Worm (Caenorhabditis elegans) whole organism, L1 larva: ENCODE results near the gene nas-21.

ENCODE experiments used
- C04F5.9 ChIP-seq: sonication (generic microtip); optimal IDR thresholded peaks from 2 replicates; lab custom pipeline; 2016; ENCODE audit warnings: missing genetic modification characterization, missing compliant biosample characterization
- C34B4.2 ChIP-seq: sonication (generic microtip); optimal IDR thresholded peaks from 2 replicates; lab custom pipeline; 2017; ENCODE audit warnings: mild to moderate bottlenecking, missing genetic modification characterization, missing compliant biosample characterization
- aha-1 ChIP-seq: fragments of 150-350 bp; optimal IDR thresholded peaks from 2 replicates; lab custom pipeline; 2014; ENCODE audit warnings: missing biosample characterization, missing genetic modification characterization
- blmp-1 ChIP-seq: fragments of 150-350 bp; optimal IDR thresholded peaks from 2 replicates; lab custom pipeline; 2014; ENCODE audit warnings: missing biosample characterization, missing genetic modification characterization
- ceh-8 ChIP-seq: fragments of 200-800 bp; sonication (Bioruptor generic); optimal IDR thresholded peaks from 2 replicates; lab custom pipeline; 2018; ENCODE audit warnings: mild to moderate bottlenecking, missing genetic modification characterization, moderate library complexity, missing compliant biosample characterization
- ces-1 ChIP-seq: fragments of 150-350 bp; optimal IDR thresholded peaks from 2 replicates; lab custom pipeline; 2014; ENCODE audit warnings: missing biosample characterization, missing genetic modification reagents, missing genetic modification characterization
- efl-1 ChIP-seq, 4 experiments: fragments of 150-350 bp; optimal IDR thresholded peaks in 3 of 4; peaks in 1 of 4; 1 replicate in 1 of 4; 2 replicates in 3 of 4; lab custom pipeline; 2014; ENCODE audit warnings: missing biosample characterization in 2 of 4, missing genetic modification characterization in 2 of 4, missing genetic modification reagents in 2 of 4
- egl-27 ChIP-seq, 2 experiments: fragments of 150-350 bp in 1 of 2; sonication (generic microtip); optimal IDR thresholded peaks; 3 replicates each; lab custom pipeline; 2017 to 2018; ENCODE audit warnings: missing biosample characterization in 2 of 2, missing genetic modification characterization in 2 of 2, missing genetic modification reagents in 2 of 2
- fkh-8 ChIP-seq: sonication (generic microtip); optimal IDR thresholded peaks from 2 replicates; lab custom pipeline; 2016; ENCODE audit warnings: mild to moderate bottlenecking, missing genetic modification characterization, missing compliant biosample characterization
- fos-1 ChIP-seq: fragments of 150-350 bp; optimal IDR thresholded peaks from 2 replicates; lab custom pipeline; 2014; ENCODE audit warnings: missing biosample characterization, missing genetic modification characterization
- grh-1 ChIP-seq: fragments of 200-800 bp; sonication (Bioruptor generic); IDR thresholded peaks from 2 replicates; pipeline ENCODE4 v1.3.6; 2022; ENCODE audit warnings: missing genetic modification reagents, missing genetic modification characterization, missing compliant biosample characterization
- hlh-17 ChIP-seq: fragments of 200-800 bp; sonication (Bioruptor generic); optimal IDR thresholded peaks from 2 replicates; lab custom pipeline; 2018; ENCODE audit warnings: missing genetic modification characterization, mild to moderate bottlenecking, missing compliant biosample characterization, moderate library complexity, borderline replicate concordance
- hpl-2 ChIP-seq: fragments of 150-350 bp; optimal IDR thresholded peaks from 2 replicates; lab custom pipeline; 2014; ENCODE audit warnings: missing biosample characterization, missing genetic modification reagents, missing genetic modification characterization
- irx-1 ChIP-seq: sonication (generic microtip); optimal IDR thresholded peaks from 2 replicates; lab custom pipeline; 2016; ENCODE audit warnings: missing genetic modification characterization, missing compliant biosample characterization
- isw-1 ChIP-seq: fragments of 200-800 bp; sonication (Bioruptor generic); IDR thresholded peaks from 2 replicates; pipeline ENCODE4 v1.3.6; 2022; ENCODE audit warnings: missing genetic modification characterization, missing compliant biosample characterization
- lin-13 ChIP-seq: fragments of 150-350 bp; optimal IDR thresholded peaks from 2 replicates; lab custom pipeline; 2014; ENCODE audit warnings: missing biosample characterization, missing genetic modification reagents, missing genetic modification characterization
- lin-35 ChIP-seq, 2 experiments: fragments of 150-350 bp; optimal IDR thresholded peaks; 2 replicates each; lab custom pipeline; 2014; ENCODE audit warnings: missing biosample characterization in 2 of 2, missing genetic modification characterization in 2 of 2, missing genetic modification reagents in 2 of 2
- lsy-2 ChIP-seq, 2 experiments: fragments of 150-350 bp; optimal IDR thresholded peaks; 2 replicates each; lab custom pipeline; 2014; ENCODE audit warnings: missing biosample characterization in 2 of 2, missing genetic modification characterization in 2 of 2
- mdl-1 ChIP-seq, 2 experiments: fragments of 150-350 bp; optimal IDR thresholded peaks; 2 replicates each; lab custom pipeline; 2014 to 2017; ENCODE audit warnings: missing biosample characterization in 2 of 2, missing genetic modification characterization in 2 of 2, inconsistent platforms in 1 of 2
- nhr-11 ChIP-seq: fragments of 150-350 bp; optimal IDR thresholded peaks from 2 replicates; lab custom pipeline; 2014; ENCODE audit warnings: missing biosample characterization, missing genetic modification characterization
- nhr-28 ChIP-seq: fragments of 150-350 bp; optimal IDR thresholded peaks from 2 replicates; lab custom pipeline; 2014; ENCODE audit warnings: missing biosample characterization, missing genetic modification characterization
- nhr-90 ChIP-seq: sonication (generic microtip); optimal IDR thresholded peaks from 2 replicates; lab custom pipeline; 2016; ENCODE audit warnings: mild to moderate bottlenecking, missing genetic modification characterization, missing compliant biosample characterization; ENCODE audit not compliant: poor library complexity
- pag-3 ChIP-seq: sonication (generic microtip); optimal IDR thresholded peaks from 2 replicates; lab custom pipeline; 2017; ENCODE audit warnings: missing genetic modification characterization, mild to moderate bottlenecking, missing compliant biosample characterization, antibody characterized with exemption, borderline replicate concordance; ENCODE audit not compliant: insufficient read depth
- skn-1 ChIP-seq: fragments of 150-350 bp; optimal IDR thresholded peaks from 2 replicates; lab custom pipeline; 2014; ENCODE audit warnings: missing biosample characterization, missing genetic modification characterization
- sup-37 ChIP-seq: fragments of 200-800 bp; sonication (Bioruptor generic); optimal IDR thresholded peaks from 2 replicates; lab custom pipeline; 2018; ENCODE audit warnings: mild to moderate bottlenecking, missing genetic modification characterization, missing compliant biosample characterization
- tlp-1 ChIP-seq: fragments of 150-350 bp; optimal IDR thresholded peaks from 2 replicates; lab custom pipeline; 2014; ENCODE audit warnings: missing biosample characterization, missing genetic modification characterization
- unc-130 ChIP-seq: fragments of 150-350 bp; optimal IDR thresholded peaks from 2 replicates; lab custom pipeline; 2017; ENCODE audit warnings: missing biosample characterization, missing genetic modification characterization, inconsistent platforms
- unc-62 ChIP-seq: fragments of 150-350 bp; optimal IDR thresholded peaks from 2 replicates; lab custom pipeline; 2014; ENCODE audit warnings: missing biosample characterization, missing genetic modification reagents, missing genetic modification characterization
- unc-86 ChIP-seq: sonication (generic microtip); optimal IDR thresholded peaks from 2 replicates; lab custom pipeline; 2016; ENCODE audit warnings: missing genetic modification characterization, missing compliant biosample characterization
- ztf-11 ChIP-seq, 2 experiments: sonication (generic microtip); optimal IDR thresholded peaks; 2 replicates each; lab custom pipeline; 2016 to 2017; ENCODE audit warnings: missing genetic modification characterization in 2 of 2, missing biosample characterization in 1 of 2, missing compliant biosample characterization in 1 of 2

nas-21 gene

DNA sequence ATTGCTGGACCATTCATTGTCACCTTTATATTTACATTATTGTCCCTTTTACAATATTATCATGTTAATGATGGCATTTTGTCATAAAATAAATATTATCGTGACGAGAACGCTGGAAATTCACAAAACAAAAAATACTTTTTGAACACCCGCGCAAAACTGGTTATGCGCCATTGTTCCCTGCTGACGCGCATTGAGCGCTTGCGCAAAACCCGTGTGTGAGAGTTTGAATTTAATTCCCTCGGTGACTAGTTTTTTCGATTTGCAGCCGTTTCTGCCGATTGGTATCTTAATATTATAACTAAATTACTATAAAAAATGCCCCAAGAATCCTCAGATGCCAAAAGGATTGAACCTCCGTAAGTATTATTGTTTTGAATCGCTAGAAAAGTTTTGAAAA lies 49.1 kb downstream of the nas-21 start, which contains the start of gene pafo-1 (continued):
- peak; percentile 92 for TF ChIP-seq skn-1 (tag; lab: Kevin White, UChicago)
- peak; percentile 5 for TF ChIP-seq C34B4.2 (tag; lab: Kevin White, UChicago)
- TF ChIP-seq aha-1 (tag; lab: Kevin White, UChicago) = peak; percentile 56
- peak; percentile 13 for TF ChIP-seq pag-3 (tag; lab: Kevin White, UChicago)
- TF ChIP-seq lin-13 (GFP tag; lab: Kevin White, UChicago) = peak; percentile 87
- TF ChIP-seq hpl-2 (GFP tag; lab: Kevin White, UChicago) = no peak
- peak; percentile 79 for TF ChIP-seq fkh-8
- TF ChIP-seq ceh-8 (GFP tag; lab: Kevin White, UChicago) = peak; percentile 92
- peak in 1 of 2 experiments; percentile 43 for TF ChIP-seq egl-27 (tag; optimal IDR thresholded peaks at IDR 0.05; lab: Kevin White, UChicago)
- peak; percentile 81 for TF ChIP-seq nhr-11 (tag; lab: Kevin White, UChicago)
- peak; percentile 58 for TF ChIP-seq C04F5.9 (tag; lab: Kevin White, UChicago)
- peak; percentile 84 for TF ChIP-seq fos-1
- TF ChIP-seq isw-1 = peak; percentile 89
- TF ChIP-seq ztf-11 (tag; optimal IDR thresholded peaks at IDR 0.05; lab: Kevin White, UChicago) = peak in 1 of 2 experiments; percentile 79
- TF ChIP-seq grh-1 (GFP tag; lab: Robert Waterston, UW) = peak; percentile 93
- TF ChIP-seq unc-86 (tag; lab: Kevin White, UChicago) = peak; percentile 89
- TF ChIP-seq ces-1 (GFP tag; lab: Kevin White, UChicago) = no peak
- peak; percentile 98 to 99 for TF ChIP-seq efl-1 (optimal IDR thresholded peaks at IDR 0.05; lab: Kevin White, UChicago)
- TF ChIP-seq efl-1 (GFP tag; optimal IDR thresholded peaks at IDR 0.05 in 1 of 2; lab: Kevin White, UChicago) = peak; percentile 99 to 100
- peak; percentile 79 for TF ChIP-seq sup-37 (GFP tag; lab: Kevin White, UChicago)
- peak; percentile 84 for TF ChIP-seq blmp-1
- no peak for TF ChIP-seq nhr-28 (tag; lab: Kevin White, UChicago)
- no peak for TF ChIP-seq hlh-17 (GFP tag; lab: Kevin White, UChicago)
- peak; percentile 99 for TF ChIP-seq lin-35 (GFP tag; optimal IDR thresholded peaks at IDR 0.05; lab: Kevin White, UChicago)
- peak; percentile 91 for TF ChIP-seq unc-130 (tag; lab: Kevin White, UChicago)
- TF ChIP-seq tlp-1 (tag; lab: Kevin White, UChicago) = no peak
- peak; percentile 93 for TF ChIP-seq nhr-90
- TF ChIP-seq mdl-1 (tag; optimal IDR thresholded peaks at IDR 0.05; lab: Kevin White, UChicago) = peak in 1 of 2 experiments; percentile 78
- peak; percentile 85 for TF ChIP-seq irx-1 (tag; lab: Kevin White, UChicago)
- no peak for TF ChIP-seq unc-62 (GFP tag; lab: Kevin White, UChicago)
- peak; percentile 91 to 92 for TF ChIP-seq lsy-2 (tag; optimal IDR thresholded peaks at IDR 0.05; lab: Kevin White, UChicago)
